Worm (Caenorhabditis elegans): Measurements from ENCODE around the gene srbc-10.

ce11 chrV:7485000-7485399 lies 7.8 kb downstream of the srbc-10 start, which contains the start of gene srbc-8:
- no peak for TF ChIP-seq lsy-2 (tag; optimal IDR thresholded peaks at IDR 0.05)
- no peak for TF ChIP-seq nhr-47 (tag; optimal IDR thresholded peaks at IDR 0.05)
- TF ChIP-seq dsc-1 (tag; optimal IDR thresholded peaks at IDR 0.05) = no peak
- no peak for TF ChIP-seq nhr-237 (tag; optimal IDR thresholded peaks at IDR 0.05)
- no peak for TF ChIP-seq efl-3 (GFP tag; optimal IDR thresholded peaks at IDR 0.05)

Measured in whole organism, L1 larva.